Worm (Caenorhabditis elegans) whole organism, late embryonic: ENCODE results near the gene fipr-6.

Source experiments
- elt-2 ChIP-seq: sonication (generic microtip); optimal IDR thresholded peaks from 2 replicates; lab custom pipeline; 2016; ENCODE audit warnings: missing genetic modification reagents, missing genetic modification characterization, missing compliant biosample characterization
- sdc-2 ChIP-seq: sonication (generic microtip); optimal IDR thresholded peaks from 2 replicates; lab custom pipeline; 2016; ENCODE audit warnings: missing genotype, missing genetic modification characterization, missing compliant biosample characterization

ce11 chrV:10275619-10276018 lies 44.6 kb downstream of the fipr-6 start, which contains the start of gene Y22F5A.11:
- TF ChIP-seq sdc-2 (no peak), elt-2 (no peak)
